Fruit fly (Drosophila melanogaster) whole organism, embryonic: ENCODE measurements around the gene raptor.
A peak's percentile ranks its signal among the peaks of the same experiment; 100 is the strongest.

Experiments used
- Abd-B ChIP-seq: fragments of 200-800 bp; sonication (Bioruptor generic); optimal IDR thresholded peaks from 2 replicates; lab custom pipeline; 2018; ENCODE audit warnings: missing biosample characterization, mild to moderate bottlenecking, missing genetic modification characterization, moderate library complexity
- Atf-2 ChIP-seq: fragments of 200-800 bp; sonication (Bioruptor generic); optimal IDR thresholded peaks from 2 replicates; lab custom pipeline; 2016; ENCODE audit warnings: missing biosample characterization, missing genetic modification characterization
- CG10366 ChIP-seq: fragments of 200-800 bp; sonication (Bioruptor generic); IDR thresholded peaks from 2 replicates; pipeline ENCODE4 v1.3.6; 2022; ENCODE audit warnings: missing biosample characterization, missing genetic modification characterization
- CG12155 ChIP-seq: fragments of 200-800 bp; sonication (Bioruptor generic); optimal IDR thresholded peaks from 3 replicates; lab custom pipeline; 2016; ENCODE audit warnings: missing biosample characterization, missing genetic modification characterization
- CG13424 ChIP-seq: fragments of 200-800 bp; sonication (Bioruptor generic); optimal IDR thresholded peaks from 2 replicates; lab custom pipeline; 2019; ENCODE audit warnings: missing biosample characterization, mild to moderate bottlenecking, missing genetic modification characterization, moderate library complexity
- CG14710 ChIP-seq: fragments of 200-800 bp; sonication (Bioruptor generic); optimal IDR thresholded peaks from 3 replicates; lab custom pipeline; 2019; ENCODE audit warnings: missing biosample characterization, mild to moderate bottlenecking, missing genetic modification characterization, moderate library complexity
- CG1602 ChIP-seq: fragments of 200-800 bp; sonication (Bioruptor generic); optimal IDR thresholded peaks from 3 replicates; lab custom pipeline; 2016; ENCODE audit warnings: missing biosample characterization, missing genetic modification characterization
- CG1647 ChIP-seq: fragments of 200-800 bp; sonication (Bioruptor generic); optimal IDR thresholded peaks from 3 replicates; lab custom pipeline; 2016; ENCODE audit warnings: missing biosample characterization, missing genetic modification characterization
- CG17829 ChIP-seq: fragments of 200-800 bp; optimal IDR thresholded peaks from 2 replicates; lab custom pipeline; 2019; ENCODE audit warnings: missing biosample characterization, mild to moderate bottlenecking, missing genetic modification characterization, moderate library complexity
- CG2116 ChIP-seq: fragments of 200-800 bp; sonication (Bioruptor generic); optimal IDR thresholded peaks from 3 replicates; lab custom pipeline; 2018; ENCODE audit warnings: missing biosample characterization, mild to moderate bottlenecking, missing genetic modification characterization
- CG2712 ChIP-seq: fragments of 200-800 bp; optimal IDR thresholded peaks from 3 replicates; lab custom pipeline; 2019; ENCODE audit warnings: missing biosample characterization, mild to moderate bottlenecking, missing genetic modification characterization, moderate library complexity
- CG30020 ChIP-seq: fragments of 200-800 bp; optimal IDR thresholded peaks from 2 replicates; lab custom pipeline; 2019; ENCODE audit warnings: missing biosample characterization, mild to moderate bottlenecking, missing genetic modification characterization, moderate library complexity
- CG31365 ChIP-seq: fragments of 200-800 bp; sonication (Bioruptor generic); optimal IDR thresholded peaks from 2 replicates; lab custom pipeline; 2018; ENCODE audit warnings: missing biosample characterization, mild to moderate bottlenecking, missing genetic modification characterization
- CG42726 ChIP-seq: fragments of 200-800 bp; sonication (Bioruptor generic); IDR thresholded peaks from 2 replicates; pipeline ENCODE4 v1.3.6; 2022; ENCODE audit warnings: missing biosample characterization, missing genetic modification characterization; ENCODE audit not compliant: partially characterized antibody
- CG4854 ChIP-seq: fragments of 200-800 bp; sonication (Bioruptor generic); optimal IDR thresholded peaks from 2 replicates; lab custom pipeline; 2016; ENCODE audit warnings: missing biosample characterization, missing genetic modification characterization, inconsistent platforms
- CG6254 ChIP-seq: fragments of 200-800 bp; sonication (Bioruptor generic); optimal IDR thresholded peaks from 3 replicates; lab custom pipeline; 2017; ENCODE audit warnings: mild to moderate bottlenecking, missing biosample characterization, missing genetic modification reagents, missing genetic modification characterization
- CG6854 ChIP-seq: fragments of 200-800 bp; sonication (Bioruptor generic); optimal IDR thresholded peaks from 3 replicates; lab custom pipeline; 2017; ENCODE audit warnings: missing biosample characterization, mild to moderate bottlenecking, missing genetic modification characterization
- CG7357 ChIP-seq: fragments of 200-800 bp; sonication (Bioruptor generic); IDR thresholded peaks from 3 replicates; pipeline ENCODE4 v1.3.6; 2022; ENCODE audit warnings: missing biosample characterization, missing genetic modification characterization
- CG7987 ChIP-seq: fragments of 200-800 bp; sonication (Bioruptor generic); optimal IDR thresholded peaks from 2 replicates; lab custom pipeline; 2018; ENCODE audit warnings: missing biosample characterization, mild to moderate bottlenecking, missing genetic modification characterization, moderate library complexity
- CG8478 ChIP-seq: fragments of >200 bp; optimal IDR thresholded peaks from 2 replicates; lab custom pipeline; 2018
- CG8765 ChIP-seq: fragments of 200-800 bp; sonication (Bioruptor generic); IDR thresholded peaks from 2 replicates; pipeline ENCODE4 v1.3.6; 2022; ENCODE audit warnings: missing biosample characterization, missing genetic modification characterization
- CG9437 ChIP-seq: fragments of 200-800 bp; sonication (Bioruptor generic); optimal IDR thresholded peaks from 2 replicates; lab custom pipeline; 2018; ENCODE audit warnings: missing biosample characterization, mild to moderate bottlenecking, missing genetic modification characterization
- CoRest ChIP-seq: fragments of 200-800 bp; sonication (Bioruptor generic); optimal IDR thresholded peaks from 3 replicates; lab custom pipeline; 2018; ENCODE audit warnings: missing biosample characterization, mild to moderate bottlenecking, missing genetic modification characterization, moderate library complexity
- D19A ChIP-seq: fragments of 200-800 bp; optimal IDR thresholded peaks from 3 replicates; lab custom pipeline; 2019; ENCODE audit warnings: missing biosample characterization, mild to moderate bottlenecking, missing genetic modification characterization, moderate library complexity
- Dad ChIP-seq: fragments of 200-800 bp; sonication (Bioruptor generic); optimal IDR thresholded peaks from 3 replicates; lab custom pipeline; 2016; ENCODE audit warnings: missing biosample characterization, missing genetic modification characterization
- Dfd ChIP-seq, 2 experiments: fragments of >200 bp; optimal IDR thresholded peaks; 2 replicates each; lab custom pipeline; 2017; ENCODE audit warnings: missing biosample characterization in 2 of 2, missing genetic modification characterization in 2 of 2
- Dll ChIP-seq: fragments of 200-800 bp; sonication (Bioruptor generic); IDR thresholded peaks from 4 replicates; pipeline ENCODE4 v1.3.6; 2022; ENCODE audit warnings: missing biosample characterization, missing genetic modification characterization; ENCODE audit not compliant: partially characterized antibody
- Doc3 ChIP-seq: fragments of 200-800 bp; sonication (Bioruptor generic); IDR thresholded peaks from 3 replicates; pipeline ENCODE4 v1.3.6; 2022; ENCODE audit warnings: missing biosample characterization, missing genetic modification characterization; ENCODE audit not compliant: partially characterized antibody
- GATAe ChIP-seq: fragments of 200-800 bp; sonication (Bioruptor generic); conservative IDR thresholded peaks from 2 replicates; pipeline ENCODE4 v1.3.6; 2022; ENCODE audit warnings: missing biosample characterization, missing genetic modification characterization
- HLH3B ChIP-seq: fragments of 200-800 bp; sonication (Bioruptor generic); IDR thresholded peaks from 2 replicates; pipeline ENCODE4 v1.3.6; 2022; ENCODE audit warnings: missing biosample characterization, missing genetic modification characterization
- Hand ChIP-seq: fragments of 200-800 bp; sonication (Bioruptor generic); optimal IDR thresholded peaks from 2 replicates; lab custom pipeline; 2017; ENCODE audit warnings: mild to moderate bottlenecking, missing biosample characterization, missing genetic modification reagents, missing genetic modification characterization
- Hmx ChIP-seq: fragments of 200-800 bp; sonication (Bioruptor generic); optimal IDR thresholded peaks from 2 replicates; lab custom pipeline; 2016; ENCODE audit warnings: missing biosample characterization, missing genetic modification characterization
- Lhr ChIP-seq: fragments of 200-800 bp; sonication (Bioruptor generic); optimal IDR thresholded peaks from 3 replicates; lab custom pipeline; 2017; ENCODE audit warnings: mild to moderate bottlenecking, missing biosample characterization, missing genetic modification reagents, missing genetic modification characterization
- Nf-YB ChIP-seq: fragments of 200-800 bp; sonication (Bioruptor generic); optimal IDR thresholded peaks from 3 replicates; lab custom pipeline; 2019; ENCODE audit warnings: missing biosample characterization, mild to moderate bottlenecking, missing genetic modification characterization, moderate library complexity
- Ssrp ChIP-seq: fragments of 200-800 bp; sonication (Bioruptor generic); optimal IDR thresholded peaks from 2 replicates; lab custom pipeline; 2018; ENCODE audit warnings: missing biosample characterization, mild to moderate bottlenecking, missing genetic modification characterization, moderate library complexity
- cg ChIP-seq: fragments of 200-800 bp; sonication (Bioruptor generic); optimal IDR thresholded peaks from 3 replicates; lab custom pipeline; 2019; ENCODE audit warnings: missing biosample characterization, mild to moderate bottlenecking, missing genetic modification characterization, moderate library complexity
- dati ChIP-seq: fragments of 200-800 bp; sonication (Bioruptor generic); IDR thresholded peaks from 2 replicates; pipeline ENCODE4 v1.3.6; 2022; ENCODE audit warnings: missing biosample characterization, missing genetic modification characterization
- dm ChIP-seq: fragments of 200-800 bp; sonication (Bioruptor generic); optimal IDR thresholded peaks from 3 replicates; lab custom pipeline; 2016; ENCODE audit warnings: missing biosample characterization, missing genetic modification characterization
- en ChIP-seq: fragments of 200-800 bp; sonication (Bioruptor generic); optimal IDR thresholded peaks from 2 replicates; lab custom pipeline; 2016; ENCODE audit warnings: missing biosample characterization, missing genetic modification characterization
- ftz-f1 ChIP-seq: fragments of 200-800 bp; sonication (Bioruptor generic); optimal IDR thresholded peaks from 2 replicates; lab custom pipeline; 2016; ENCODE audit warnings: missing biosample characterization, missing genetic modification characterization
- gcm2 ChIP-seq: fragments of 200-800 bp; sonication (Bioruptor generic); optimal IDR thresholded peaks from 2 replicates; lab custom pipeline; 2016; ENCODE audit warnings: missing biosample characterization, missing genetic modification characterization
- ham ChIP-seq: fragments of 200-800 bp; sonication (Bioruptor generic); IDR thresholded peaks from 2 replicates; pipeline ENCODE4 v1.3.6; 2022; ENCODE audit warnings: missing biosample characterization, missing genetic modification characterization
- hth ChIP-seq: fragments of >200 bp; optimal IDR thresholded peaks from 2 replicates; lab custom pipeline; 2017; ENCODE audit warnings: inconsistent platforms
- jigr1 ChIP-seq: fragments of 200-800 bp; sonication (Bioruptor generic); IDR thresholded peaks from 3 replicates; pipeline ENCODE4 v1.3.6; 2022; ENCODE audit warnings: missing biosample characterization, missing genetic modification characterization
- lov ChIP-seq, 2 experiments: fragments of 200-800 bp in 1 of 2; fragments of >200 bp in 1 of 2; sonication (Bioruptor generic) in 1 of 2; IDR thresholded peaks in 1 of 2; optimal IDR thresholded peaks in 1 of 2; 2 replicates in 1 of 2; 3 replicates in 1 of 2; pipeline versions ENCODE4 v1.3.6 to Lab custom; 2017 to 2022; ENCODE audit warnings: missing biosample characterization in 1 of 2, missing genetic modification characterization in 1 of 2
- pum ChIP-seq: fragments of 200-800 bp; sonication (Bioruptor generic); optimal IDR thresholded peaks from 2 replicates; lab custom pipeline; 2016; ENCODE audit warnings: missing biosample characterization, missing genetic modification characterization
- pzg ChIP-seq: fragments of 200-800 bp; sonication (Bioruptor generic); optimal IDR thresholded peaks from 3 replicates; lab custom pipeline; 2018; ENCODE audit warnings: missing biosample characterization, mild to moderate bottlenecking, missing genetic modification characterization, moderate library complexity
- ranshi ChIP-seq: fragments of 200-800 bp; sonication (Bioruptor generic); IDR thresholded peaks from 2 replicates; pipeline ENCODE4 v1.3.6; 2022; ENCODE audit warnings: missing biosample characterization, missing genetic modification characterization
- sens ChIP-seq: fragments of 200-800 bp; sonication (Bioruptor generic); peaks from one replicate; lab custom pipeline; 2016; ENCODE audit warnings: missing biosample characterization, missing genetic modification characterization
- stwl ChIP-seq: fragments of 200-800 bp; sonication (Bioruptor generic); optimal IDR thresholded peaks from 3 replicates; lab custom pipeline; 2018; ENCODE audit warnings: missing biosample characterization, mild to moderate bottlenecking, missing genetic modification characterization, moderate library complexity
- tll ChIP-seq, 2 experiments: fragments of 200-800 bp in 1 of 2; fragments of >200 bp in 1 of 2; sonication (Bioruptor generic) in 1 of 2; optimal IDR thresholded peaks; 2 replicates each; lab custom pipeline; 2017 to 2019; ENCODE audit warnings: missing biosample characterization in 2 of 2, missing genetic modification characterization in 2 of 2, mild to moderate bottlenecking in 1 of 2, moderate library complexity in 1 of 2

The raptor gene

dm6 chrX:6109872-6110271 is 19.9 kb upstream of the raptor start (continued):
- TF ChIP-seq jigr1 (GFP tag; lab: Robert Waterston, UW) (no peak), pzg (GFP tag; lab: Kevin White, UChicago) (no peak), Ssrp (peak; percentile 16), Abd-B (no peak), CG4854 (GFP tag; lab: Kevin White, UChicago) (no peak), CG8478 (lab: Kevin White, UChicago) (no peak), Dad (GFP tag; lab: Kevin White, UChicago) (no peak), Hmx (GFP tag; lab: Kevin White, UChicago) (no peak), lov (optimal IDR thresholded peaks at IDR 0.05; lab: Kevin White, UChicago) (no peak), lov (GFP tag; IDR thresholded peaks at IDR 0.05; lab: Robert Waterston, UW) (0 out of 3 replicates have a peak, but pooled peaks have one; percentile 71), cg (GFP tag; lab: Kevin White, UChicago) (no peak), ranshi (GFP tag; lab: Robert Waterston, UW) (peak; percentile 59), CG8765 (GFP tag; lab: Robert Waterston, UW) (0 out of 2 replicates have a peak, but pooled peaks have one; percentile 31), CG42726 (GFP tag; lab: Robert Waterston, UW) (peak; percentile 77), Hand (GFP tag; lab: Kevin White, UChicago) (no peak), Lhr (GFP tag; lab: Kevin White, UChicago) (peak; percentile 44), tll (GFP tag; optimal IDR thresholded peaks at IDR 0.05; lab: Kevin White, UChicago) (no peak), CG13424 (tag; lab: Kevin White, UChicago) (peak; percentile 54), CG1647 (no peak), CG10366 (peak; percentile 53; the same call in 1 of the 2 replicates), CG6854 (GFP tag; lab: Kevin White, UChicago) (no peak), pum (GFP tag; lab: Kevin White, UChicago) (peak; percentile 25), HLH3B (GFP tag; lab: Robert Waterston, UW) (peak; percentile 49; the same call in 1 of the 2 replicates), CG1602 (peak; percentile 26), CoRest (peak; percentile 38), CG17829 (tag; lab: Kevin White, UChicago) (peak; percentile 14), dati (GFP tag; lab: Robert Waterston, UW) (no peak), CG30020 (tag; lab: Kevin White, UChicago) (no peak), sens (GFP tag; lab: Kevin White, UChicago) (peak; percentile 48), D19A (tag; lab: Kevin White, UChicago) (no peak)

dm6 chrX:6104724-6105123 is 14.7 kb upstream of the raptor start:
- TF ChIP-seq CG6254 (GFP tag; lab: Kevin White, UChicago), result no peak
- no peak for TF ChIP-seq hth (lab: Kevin White, UChicago)
- TF ChIP-seq Nf-YB, result no peak
- peak; percentile 63 for TF ChIP-seq stwl (tag; lab: Kevin White, UChicago)
- TF ChIP-seq CG14710 (tag; lab: Kevin White, UChicago), result no peak
- no peak for TF ChIP-seq gcm2 (GFP tag; lab: Kevin White, UChicago)
- TF ChIP-seq Dfd (GFP tag; optimal IDR thresholded peaks at IDR 0.05; lab: Kevin White, UChicago), result peak in 1 of 2 experiments; percentile 18
- TF ChIP-seq CG2116 (GFP tag; lab: Kevin White, UChicago), result peak; percentile 43
- TF ChIP-seq CG8478 (lab: Kevin White, UChicago), result no peak
- TF ChIP-seq en (GFP tag; lab: Kevin White, UChicago), result no peak
- TF ChIP-seq CG7987, result no peak
- TF ChIP-seq Dll (GFP tag; lab: Robert Waterston, UW), result no peak
- no peak for TF ChIP-seq CG7357
- no peak for TF ChIP-seq ftz-f1 (GFP tag; lab: Kevin White, UChicago)
- no peak for TF ChIP-seq dm (GFP tag; lab: Kevin White, UChicago)
- TF ChIP-seq CG9437 (GFP tag; lab: Kevin White, UChicago), result no peak
- TF ChIP-seq Doc3, result no peak
- no peak for TF ChIP-seq CG2712 (tag; lab: Kevin White, UChicago)
- no peak for TF ChIP-seq CG12155 (GFP tag; lab: Kevin White, UChicago)
- TF ChIP-seq GATAe, result no peak
- TF ChIP-seq CG31365 (tag; lab: Kevin White, UChicago), result peak; percentile 93
- no peak for TF ChIP-seq Atf-2 (GFP tag; lab: Kevin White, UChicago)
- no peak for TF ChIP-seq ham
- TF ChIP-seq cg (GFP tag; lab: Kevin White, UChicago), result peak; percentile 58
